Worm (Caenorhabditis elegans): ENCODE results near the gene chil-18.

Gene chil-18

DNA sequence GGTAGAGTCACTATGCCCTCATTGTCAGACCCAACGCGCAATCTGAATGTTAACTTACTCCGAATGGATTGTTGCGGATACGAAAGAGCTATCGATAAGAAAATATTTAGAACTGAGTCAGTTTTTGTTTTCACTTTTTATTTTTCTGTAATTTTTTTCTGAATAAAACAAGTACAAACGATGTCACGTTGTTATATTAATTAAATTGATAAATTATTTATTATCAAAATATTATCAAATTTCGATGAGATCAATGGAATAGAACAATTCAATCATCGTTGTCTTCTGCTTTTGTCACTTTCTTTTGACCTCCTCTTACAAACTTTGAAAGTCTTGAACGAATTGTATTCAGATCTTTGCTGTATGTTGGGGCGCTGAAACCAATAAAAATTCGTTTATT, 41.0 kb upstream of the chil-18 start, which contains the start of gene mpz-6 (continued):
- TF ChIP-seq C16A3.4 (tag; optimal IDR thresholded peaks at IDR 0.05), result no peak

DNA sequence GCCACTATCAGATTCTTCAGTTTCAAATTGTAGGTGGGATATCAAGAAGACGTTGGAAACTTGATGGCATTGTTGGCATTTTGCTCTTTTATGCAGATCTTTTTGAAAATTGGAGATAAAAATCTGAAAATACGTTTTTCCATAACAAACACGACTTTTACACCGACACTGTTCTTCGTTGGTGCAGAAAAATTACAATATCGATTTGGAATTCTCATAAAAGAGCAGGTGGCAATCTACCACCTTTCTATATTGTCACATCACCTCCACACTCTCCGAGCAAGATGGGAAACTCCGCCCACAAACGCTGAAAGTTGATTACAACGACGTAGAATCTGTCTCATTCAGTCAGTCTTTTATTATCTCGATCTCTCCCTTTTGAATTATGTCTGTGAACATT, 40.6 kb upstream of the chil-18 start, which contains the start of gene arrd-2:
arrd-2 (plus strand) TSS at position 301 of the 400 bp plus-strand sequence.
- no peak for TF ChIP-seq lin-14 (GFP tag; optimal IDR thresholded peaks at IDR 0.05)

DNA sequence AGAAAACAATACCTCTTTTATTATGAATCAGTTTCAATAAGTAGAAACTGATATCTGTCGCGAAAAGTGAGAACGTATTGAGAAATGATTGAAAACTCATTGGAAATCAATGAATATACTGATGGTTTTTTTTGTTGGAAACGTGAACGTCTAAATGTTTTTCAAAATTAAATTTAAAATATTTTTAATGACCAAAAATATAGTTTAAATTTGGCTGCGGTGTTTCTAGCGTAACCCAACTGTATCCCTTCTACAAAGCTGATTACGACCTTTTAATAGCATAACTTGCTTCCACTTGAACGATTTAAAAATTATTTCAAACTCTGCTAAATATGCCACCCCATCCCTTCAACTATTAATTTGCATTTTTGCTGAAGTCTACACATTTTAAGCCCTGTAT, 36.6 kb upstream of the chil-18 start, which contains the start of gene M176.9:
M176.9 (minus strand) TSS at position 101 of the 400 bp plus-strand sequence.
- TF ChIP-seq elt-2 (tag; optimal IDR thresholded peaks at IDR 0.05), result no peak
- TF ChIP-seq skn-1 (tag; optimal IDR thresholded peaks at IDR 0.05), result no peak
- TF ChIP-seq fkh-10 (GFP tag; optimal IDR thresholded peaks at IDR 0.05), result no peak
- TF ChIP-seq ces-1 (GFP tag; optimal IDR thresholded peaks at IDR 0.05), result no peak
- no peak for TF ChIP-seq fkh-8 (tag; optimal IDR thresholded peaks at IDR 0.05)
- no peak for TF ChIP-seq unc-30 (tag; optimal IDR thresholded peaks at IDR 0.05)
- no peak for TF ChIP-seq lin-15B (tag; optimal IDR thresholded peaks at IDR 0.05)
- no peak for TF ChIP-seq F16B12.6 (tag; optimal IDR thresholded peaks at IDR 0.05)
- no peak for TF ChIP-seq nhr-71 (tag; optimal IDR thresholded peaks at IDR 0.05)
- no peak for TF ChIP-seq nhr-76 (tag; optimal IDR thresholded peaks at IDR 0.05)
- TF ChIP-seq zag-1 (tag; optimal IDR thresholded peaks at IDR 0.05), result no peak
- no peak for TF ChIP-seq vab-15 (tag; optimal IDR thresholded peaks at IDR 0.05)
- TF ChIP-seq alr-1 (tag; optimal IDR thresholded peaks at IDR 0.05; ENCODE audit: borderline replicate concordance), result no peak
- no peak for TF ChIP-seq pag-3 (tag; optimal IDR thresholded peaks at IDR 0.05; ENCODE audit: borderline replicate concordance, insufficient read depth)
- no peak for TF ChIP-seq lin-39 (tag; optimal IDR thresholded peaks at IDR 0.05)
- no peak for TF ChIP-seq Y116A8C.19 (tag; optimal IDR thresholded peaks at IDR 0.05; ENCODE audit: borderline replicate concordance)
- TF ChIP-seq lin-13 (GFP tag; optimal IDR thresholded peaks at IDR 0.05), result no peak

DNA sequence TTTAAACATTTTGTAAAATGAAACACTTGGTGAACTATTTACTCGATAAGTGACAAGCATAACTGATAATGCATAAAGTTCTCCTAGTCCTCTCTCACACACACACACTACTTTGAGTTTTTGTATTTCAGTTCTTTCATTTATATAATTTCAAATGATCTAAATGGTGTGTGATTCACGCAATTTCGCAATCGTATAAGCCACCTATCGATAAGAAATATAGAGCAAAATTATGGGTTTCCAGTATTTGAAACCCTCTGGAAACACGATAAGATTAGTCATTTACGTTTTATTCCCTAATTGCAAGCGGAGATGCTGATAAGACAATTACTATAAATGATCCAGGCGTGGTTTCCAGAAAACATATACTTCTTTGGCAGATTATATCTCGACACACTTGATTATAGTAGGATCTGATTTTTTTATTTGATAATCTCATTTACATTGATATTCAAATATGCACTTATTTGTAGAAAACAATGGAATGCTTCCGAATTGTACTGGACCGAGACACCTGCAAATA, 35.9 kb upstream of the chil-18 start, which contains the start of gene arrd-3:
arrd-3 (plus strand) TSS at position 473 of the 523 bp plus-strand sequence.
- TF ChIP-seq elt-2 (tag; optimal IDR thresholded peaks at IDR 0.05) (peak; percentile 66), tlp-1 (tag; optimal IDR thresholded peaks at IDR 0.05) (peak; percentile 10), dsc-1 (tag; optimal IDR thresholded peaks at IDR 0.05) (no peak), ceh-90 (tag; optimal IDR thresholded peaks at IDR 0.05) (no peak)

DNA sequence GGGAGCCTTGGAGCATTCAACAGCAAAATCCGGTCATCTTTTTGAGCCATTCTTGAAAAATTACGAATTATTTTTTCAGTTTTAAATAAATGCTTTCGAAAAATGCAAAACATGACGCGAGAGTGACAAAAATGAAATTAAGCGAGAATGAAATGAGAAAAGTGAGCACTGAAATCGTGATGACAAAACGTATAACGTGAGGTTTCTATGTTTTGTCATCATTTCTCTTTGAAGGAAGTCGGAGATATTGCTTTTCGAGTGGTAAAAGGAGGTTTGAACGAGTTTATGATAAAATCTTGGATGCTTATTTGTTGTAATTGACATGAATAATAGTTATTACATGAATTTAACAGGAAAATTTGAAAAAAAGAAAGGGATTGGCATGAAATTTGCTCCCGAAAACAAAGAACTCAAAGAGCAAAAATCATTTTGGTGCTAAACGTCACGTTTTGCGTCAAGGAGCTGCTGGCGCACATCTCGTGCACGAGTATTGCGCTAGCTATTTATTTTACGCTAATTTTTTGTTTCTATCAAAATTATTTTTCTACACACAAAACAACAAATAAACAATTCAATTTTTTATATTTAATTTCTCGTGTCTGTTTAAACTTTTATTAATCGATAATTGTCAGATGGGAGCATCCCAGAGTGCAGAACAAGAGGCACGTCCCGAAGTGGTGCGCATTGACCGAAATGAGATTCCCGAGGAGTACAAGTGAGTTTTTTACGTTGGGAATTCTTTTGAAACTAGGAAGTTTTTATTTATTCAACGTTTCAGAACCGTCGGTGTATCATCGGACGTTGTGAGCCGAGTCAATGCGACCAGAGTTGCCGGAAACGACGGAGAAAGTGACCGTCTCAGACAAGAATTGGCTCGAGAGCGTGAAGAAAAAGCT, 31.4 kb upstream of the chil-18 start, which contains the start of the genes gss-1 and chch-3:
gss-1 (minus strand) TSS at position 51 of the 896 bp plus-strand sequence.
chch-3 (plus strand) TSS at position 633 of the 896 bp plus-strand sequence.
- TF ChIP-seq xbp-1 (tag; optimal IDR thresholded peaks at IDR 0.05), result peak; percentile 65
- TF ChIP-seq pag-3 (tag; optimal IDR thresholded peaks at IDR 0.05; ENCODE audit: borderline replicate concordance, insufficient read depth), result no peak
- TF ChIP-seq elt-2 (tag; optimal IDR thresholded peaks at IDR 0.05), result peak; percentile 4
- peak; percentile 58 for TF ChIP-seq F16B12.6 (tag; optimal IDR thresholded peaks at IDR 0.05)
- peak; percentile 78 for TF ChIP-seq mep-1 (tag; optimal IDR thresholded peaks at IDR 0.05)
- TF ChIP-seq nhr-90 (tag; optimal IDR thresholded peaks at IDR 0.05; ENCODE audit: poor library complexity), result peak; percentile 28
- no peak for TF ChIP-seq unc-62 (GFP tag; optimal IDR thresholded peaks at IDR 0.05)
- peak; percentile 44 to 77 (median 75) for TF ChIP-seq dpl-1 (GFP tag; optimal IDR thresholded peaks at IDR 0.05)
- no peak for TF ChIP-seq fkh-10 (GFP tag; optimal IDR thresholded peaks at IDR 0.05)
- TF ChIP-seq lin-39 (tag; optimal IDR thresholded peaks at IDR 0.05), result peak; percentile 49
- TF ChIP-seq nhr-11 (tag; optimal IDR thresholded peaks at IDR 0.05), result peak; percentile 61
- no peak for TF ChIP-seq pqm-1 (tag; optimal IDR thresholded peaks at IDR 0.05)
- no peak for TF ChIP-seq zip-4 (GFP tag; optimal IDR thresholded peaks at IDR 0.05)
- TF ChIP-seq unc-86 (tag; optimal IDR thresholded peaks at IDR 0.05), result peak; percentile 21
- no peak for TF ChIP-seq ceh-63 (GFP tag; optimal IDR thresholded peaks at IDR 0.05)
- TF ChIP-seq ceh-82 (tag; optimal IDR thresholded peaks at IDR 0.05), result peak; percentile 55 to 67 (median 67)
- no peak for TF ChIP-seq nhr-28 (tag; optimal IDR thresholded peaks at IDR 0.05)
- peak; percentile 80 for TF ChIP-seq nhr-20 (tag; optimal IDR thresholded peaks at IDR 0.05)
- peak; percentile 24 for TF ChIP-seq C04F5.9 (tag; optimal IDR thresholded peaks at IDR 0.05)
- TF ChIP-seq lir-3 (tag; optimal IDR thresholded peaks at IDR 0.05; ENCODE audit: poor library complexity), result no peak
- TF ChIP-seq sox-4 (tag; optimal IDR thresholded peaks at IDR 0.05), result no peak
- TF ChIP-seq nhr-71 (tag; optimal IDR thresholded peaks at IDR 0.05), result peak; percentile 80
- TF ChIP-seq tlp-1 (tag; optimal IDR thresholded peaks at IDR 0.05), result no peak
- no peak for TF ChIP-seq egl-27 (tag; optimal IDR thresholded peaks at IDR 0.05)
- no peak for TF ChIP-seq hlh-4 (tag; optimal IDR thresholded peaks at IDR 0.05)
- no peak for TF ChIP-seq aha-1 (tag; optimal IDR thresholded peaks at IDR 0.05)
